Worm (Caenorhabditis elegans) whole organism, young adult: ENCODE measurements around the gene Y57A10C.9.

ENCODE experiments used
- B0336.3 ChIP-seq: fragments of 200-800 bp; sonication (Bioruptor generic); IDR thresholded peaks from 2 replicates; pipeline ENCODE4 v1.3.6; 2022; ENCODE audit warnings: missing genetic modification characterization, missing compliant biosample characterization
- C06A6.2 ChIP-seq: fragments of 200-800 bp; sonication (Bioruptor generic); conservative IDR thresholded peaks from 2 replicates; pipeline ENCODE4 v1.3.6; 2022; ENCODE audit warnings: missing genetic modification characterization, missing compliant biosample characterization
- D2030.7 ChIP-seq: fragments of 200-800 bp; sonication (Bioruptor generic); IDR thresholded peaks from 2 replicates; pipeline ENCODE4 v1.3.6; 2022; ENCODE audit warnings: missing genetic modification reagents, missing genetic modification characterization, missing compliant biosample characterization
- F22D6.2 ChIP-seq: sonication (generic microtip); optimal IDR thresholded peaks from 2 replicates; lab custom pipeline; 2016; ENCODE audit warnings: mild to moderate bottlenecking, missing genetic modification characterization, missing compliant biosample characterization
- F33H1.4 ChIP-seq: fragments of 200-800 bp; sonication (Bioruptor generic); IDR thresholded peaks from 2 replicates; pipeline ENCODE4 v1.3.6; 2022; ENCODE audit warnings: missing genetic modification reagents, missing genetic modification characterization, missing compliant biosample characterization
- F49E8.2 ChIP-seq: sonication (generic microtip); optimal IDR thresholded peaks from 3 replicates; lab custom pipeline; 2017; ENCODE audit warnings: missing genetic modification characterization, mild to moderate bottlenecking, missing compliant biosample characterization, antibody characterized with exemption, moderate library complexity; ENCODE audit not compliant: insufficient read depth
- F57A8.1 ChIP-seq: fragments of 200-800 bp; sonication (Bioruptor generic); optimal IDR thresholded peaks from 2 replicates; lab custom pipeline; 2018; ENCODE audit warnings: mild to moderate bottlenecking, missing genetic modification characterization, moderate library complexity, missing compliant biosample characterization
- T07F8.4 ChIP-seq: sonication (generic microtip); optimal IDR thresholded peaks from 2 replicates; lab custom pipeline; 2016; ENCODE audit warnings: mild to moderate bottlenecking, missing genetic modification characterization, moderate library complexity, missing compliant biosample characterization
- Y53F4B.3 ChIP-seq: fragments of 200-800 bp; sonication (Bioruptor generic); IDR thresholded peaks from 2 replicates; pipeline ENCODE4 v1.3.6; 2022; ENCODE audit warnings: missing genetic modification reagents, missing genetic modification characterization, missing compliant biosample characterization
- Y95B8A.8 ChIP-seq: fragments of 200-800 bp; sonication (Bioruptor generic); IDR thresholded peaks from 2 replicates; pipeline ENCODE4 v1.3.6; 2022; ENCODE audit warnings: missing genetic modification reagents, missing genetic modification characterization, missing compliant biosample characterization
- ZK185.1 ChIP-seq: sonication (generic microtip); optimal IDR thresholded peaks from 2 replicates; lab custom pipeline; 2016; ENCODE audit warnings: mild to moderate bottlenecking, missing genetic modification characterization, missing compliant biosample characterization; ENCODE audit not compliant: poor library complexity, severe bottlenecking
- ama-1 ChIP-seq, 3 experiments: fragments of 150-350 bp in 1 of 3; sonication (generic microtip) in 2 of 3; optimal IDR thresholded peaks; 2 replicates each; lab custom pipeline; 2014 to 2018; ENCODE audit warnings: missing biosample characterization in 2 of 3, missing genetic modification characterization in 2 of 3, missing genetic modification reagents in 2 of 3
- atf-7 ChIP-seq: sonication (generic microtip); optimal IDR thresholded peaks from 2 replicates; lab custom pipeline; 2017; ENCODE audit warnings: mild to moderate bottlenecking, missing genetic modification characterization, missing compliant biosample characterization
- attf-3 ChIP-seq: fragments of 200-800 bp; sonication (Bioruptor generic); conservative IDR thresholded peaks from 2 replicates; pipeline ENCODE4 v1.3.6; 2022; ENCODE audit warnings: missing genetic modification reagents, missing genetic modification characterization, missing compliant biosample characterization
- attf-6 ChIP-seq: fragments of 200-800 bp; sonication (Bioruptor generic); IDR thresholded peaks from 2 replicates; pipeline ENCODE4 v1.3.6; 2022; ENCODE audit warnings: missing genetic modification reagents, missing genetic modification characterization, missing compliant biosample characterization
- cebp-2 ChIP-seq: fragments of 200-800 bp; sonication (Bioruptor generic); IDR thresholded peaks from 2 replicates; pipeline ENCODE4 v1.3.6; 2022; ENCODE audit warnings: missing genetic modification characterization, missing compliant biosample characterization
- dpff-1 ChIP-seq: sonication (generic microtip); optimal IDR thresholded peaks from 2 replicates; lab custom pipeline; 2017; ENCODE audit warnings: mild to moderate bottlenecking, missing genetic modification characterization, missing compliant biosample characterization
- egrh-3 ChIP-seq: fragments of 200-800 bp; sonication (Bioruptor generic); IDR thresholded peaks from 2 replicates; pipeline ENCODE4 v1.3.6; 2022; ENCODE audit warnings: missing genetic modification reagents, missing genetic modification characterization, missing compliant biosample characterization
- ekl-4 ChIP-seq: fragments of 200-800 bp; sonication (Bioruptor generic); IDR thresholded peaks from 2 replicates; pipeline ENCODE4 v1.3.6; 2022; ENCODE audit warnings: missing genetic modification reagents, missing genetic modification characterization, missing compliant biosample characterization
- fkh-3 ChIP-seq: sonication (generic microtip); optimal IDR thresholded peaks from 2 replicates; lab custom pipeline; 2016; ENCODE audit warnings: mild to moderate bottlenecking, missing genetic modification characterization, missing compliant biosample characterization
- him-1 ChIP-seq: sonication (generic microtip); optimal IDR thresholded peaks from 2 replicates; lab custom pipeline; 2016; ENCODE audit warnings: missing genotype, missing genetic modification reagents, missing genetic modification characterization, missing compliant biosample characterization
- madf-10 ChIP-seq: sonication (generic microtip); optimal IDR thresholded peaks from 2 replicates; lab custom pipeline; 2016; ENCODE audit warnings: mild to moderate bottlenecking, missing genetic modification characterization, missing compliant biosample characterization
- nfya-1 ChIP-seq: sonication (generic microtip); optimal IDR thresholded peaks from 2 replicates; lab custom pipeline; 2017; ENCODE audit warnings: antibody characterized with exemption, missing compliant biosample characterization, missing genetic modification characterization, borderline replicate concordance; ENCODE audit not compliant: insufficient read depth
- nfyb-1 ChIP-seq: fragments of 200-800 bp; sonication (Bioruptor generic); IDR thresholded peaks from 2 replicates; pipeline ENCODE4 v1.3.6; 2022; ENCODE audit warnings: missing genetic modification reagents, missing genetic modification characterization, missing compliant biosample characterization
- nhr-27 ChIP-seq: fragments of 200-800 bp; sonication (Bioruptor generic); optimal IDR thresholded peaks from 2 replicates; lab custom pipeline; 2018; ENCODE audit warnings: mild to moderate bottlenecking, missing genetic modification characterization, moderate library complexity, missing compliant biosample characterization
- rcor-1 ChIP-seq: fragments of 200-800 bp; sonication (Bioruptor generic); IDR thresholded peaks from 2 replicates; pipeline ENCODE4 v1.3.6; 2022; ENCODE audit warnings: missing genetic modification reagents, missing genetic modification characterization, missing compliant biosample characterization
- snpc-1.1 ChIP-seq: sonication (generic microtip); optimal IDR thresholded peaks from 2 replicates; lab custom pipeline; 2017; ENCODE audit warnings: missing genetic modification characterization, mild to moderate bottlenecking, missing compliant biosample characterization, antibody characterized with exemption, moderate library complexity, missing genotype, missing genetic modification reagents; ENCODE audit not compliant: insufficient read depth
- snpc-3.4 ChIP-seq: sonication (generic microtip); optimal IDR thresholded peaks from 2 replicates; lab custom pipeline; 2017; ENCODE audit warnings: missing genetic modification characterization, mild to moderate bottlenecking, missing compliant biosample characterization, antibody characterized with exemption, moderate library complexity, missing genotype, missing genetic modification reagents
- somi-1 ChIP-seq: fragments of 200-800 bp; sonication (Bioruptor generic); optimal IDR thresholded peaks from 2 replicates; lab custom pipeline; 2018; ENCODE audit warnings: mild to moderate bottlenecking, missing genetic modification characterization, missing compliant biosample characterization
- tbp1 ChIP-seq: fragments of 200-800 bp; sonication (Bioruptor generic); optimal IDR thresholded peaks from 2 replicates; lab custom pipeline; 2018; ENCODE audit warnings: mild to moderate bottlenecking, missing genetic modification characterization, missing compliant biosample characterization
- tbx-9 ChIP-seq: sonication (generic microtip); optimal IDR thresholded peaks from 2 replicates; lab custom pipeline; 2016; ENCODE audit warnings: borderline replicate concordance, missing genetic modification characterization, inconsistent platforms, missing compliant biosample characterization
- tlf-1 ChIP-seq: fragments of 200-800 bp; sonication (Bioruptor generic); optimal IDR thresholded peaks from 2 replicates; lab custom pipeline; 2018; ENCODE audit warnings: mild to moderate bottlenecking, missing genetic modification characterization, missing compliant biosample characterization
- unc-130 ChIP-seq: sonication (generic microtip); optimal IDR thresholded peaks from 2 replicates; lab custom pipeline; 2016; ENCODE audit warnings: missing genetic modification reagents, missing genetic modification characterization, missing compliant biosample characterization
- xnd-1 ChIP-seq: sonication (generic microtip); optimal IDR thresholded peaks from 2 replicates; lab custom pipeline; 2016; ENCODE audit warnings: missing genotype, missing genetic modification reagents, missing genetic modification characterization, missing compliant biosample characterization
- ztf-26 ChIP-seq: sonication (generic microtip); optimal IDR thresholded peaks from 2 replicates; lab custom pipeline; 2017; ENCODE audit warnings: missing genetic modification characterization, missing compliant biosample characterization
- ztf-3 ChIP-seq: fragments of 200-800 bp; sonication (Bioruptor generic); optimal IDR thresholded peaks from 2 replicates; lab custom pipeline; 2018; ENCODE audit warnings: mild to moderate bottlenecking, missing genetic modification characterization, missing compliant biosample characterization

The Y57A10C.9 gene

DNA sequence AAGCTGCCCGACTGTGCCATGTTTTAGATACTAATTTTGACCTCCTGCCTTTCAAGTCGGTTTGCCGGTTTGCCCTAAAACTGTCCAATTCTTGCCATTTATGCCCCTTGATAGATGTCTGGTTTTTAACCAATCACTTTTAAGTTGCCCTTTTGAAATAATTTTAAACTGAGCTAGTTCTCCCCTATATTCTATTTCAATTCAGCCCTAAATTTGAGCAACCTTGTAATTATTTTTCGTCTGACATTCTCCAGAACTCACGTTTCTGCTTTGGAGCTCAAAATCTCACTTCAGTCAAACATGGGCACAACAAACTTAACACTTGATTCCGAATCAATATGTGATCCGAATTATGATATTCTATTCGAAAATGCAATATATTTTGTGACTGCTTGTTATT is 35.1 kb upstream of the Y57A10C.9 start, which contains the start of gene srg-17:
srg-17 (plus strand) TSS at position 301 of the 400 bp plus-strand sequence.
- TF ChIP-seq snpc-3.4 = no peak
- no peak for TF ChIP-seq F33H1.4 (GFP tag; lab: Robert Waterston, UW)
- TF ChIP-seq T07F8.4 (tag; lab: Kevin White, UChicago) = no peak
- no peak for TF ChIP-seq Y53F4B.3 (GFP tag; lab: Robert Waterston, UW)
- no peak for TF ChIP-seq egrh-3
- no peak for TF ChIP-seq nhr-27 (tag; lab: Kevin White, UChicago)
- TF ChIP-seq tlf-1 (GFP tag; lab: Kevin White, UChicago) = no peak
- TF ChIP-seq ZK185.1 = no peak
- TF ChIP-seq attf-6 (GFP tag; lab: Robert Waterston, UW) = no peak
- TF ChIP-seq cebp-2 (GFP tag; lab: Robert Waterston, UW) = no peak
- TF ChIP-seq F22D6.2 (tag; lab: Kevin White, UChicago) = no peak
- TF ChIP-seq unc-130 (GFP tag; lab: Kevin White, UChicago) = no peak
- no peak for TF ChIP-seq atf-7 (tag; lab: Kevin White, UChicago)
- no peak for TF ChIP-seq rcor-1 (GFP tag; lab: Robert Waterston, UW)
- TF ChIP-seq ama-1 (optimal IDR thresholded peaks at IDR 0.05; lab: Kevin White, UChicago) = no peak
- no peak for TF ChIP-seq ama-1 (GFP tag; optimal IDR thresholded peaks at IDR 0.05; lab: Kevin White, UChicago)
- TF ChIP-seq madf-10 (tag; lab: Kevin White, UChicago) = no peak
- no peak for TF ChIP-seq him-1 (tag; lab: Kevin White, UChicago)

DNA sequence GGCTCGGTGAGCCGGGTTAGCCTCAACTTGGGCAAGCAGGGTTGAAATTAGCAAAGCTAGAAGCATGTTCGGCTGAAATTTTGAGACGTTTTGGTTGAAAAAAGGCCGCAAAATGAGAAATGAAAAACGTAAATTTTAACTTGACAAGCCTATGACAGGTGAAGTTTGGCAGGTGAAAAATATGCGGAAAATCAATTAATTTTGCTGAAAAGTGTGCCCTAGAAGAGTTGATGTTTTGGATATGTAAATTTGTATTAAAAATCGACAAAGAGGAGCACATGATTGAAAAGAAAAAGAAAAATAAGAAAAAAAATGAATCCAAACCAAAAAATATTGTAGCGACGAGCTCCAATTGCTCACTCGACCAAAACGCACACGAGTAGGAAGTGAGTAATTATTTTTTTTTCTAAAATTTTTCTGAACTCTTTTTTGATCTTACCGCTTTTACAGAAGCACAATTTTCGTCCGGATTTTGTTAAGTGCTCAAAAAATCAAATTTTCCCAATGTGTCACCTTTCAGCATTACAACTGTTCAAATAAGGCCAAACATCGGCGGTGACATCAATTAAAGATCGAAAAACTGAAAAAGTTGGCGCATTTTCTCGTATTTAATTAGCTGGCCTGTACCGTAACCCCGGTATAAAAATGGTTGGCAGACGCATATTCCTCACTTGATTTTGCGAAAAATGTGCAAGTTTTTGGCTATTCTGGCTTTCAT is 33.0 kb upstream of the Y57A10C.9 start, which contains the start of the genes F15A4.5 and phat-8:
F15A4.5 (minus strand) TSS at position 101 of the 718 bp plus-strand sequence.
phat-8 (plus strand) TSS at position 668 of the 718 bp plus-strand sequence.
- TF ChIP-seq dpff-1 (tag; lab: Kevin White, UChicago) (no peak), nfyb-1 (GFP tag; lab: Robert Waterston, UW) (no peak), somi-1 (GFP tag; lab: Kevin White, UChicago) (no peak), tbx-9 (no peak)

DNA sequence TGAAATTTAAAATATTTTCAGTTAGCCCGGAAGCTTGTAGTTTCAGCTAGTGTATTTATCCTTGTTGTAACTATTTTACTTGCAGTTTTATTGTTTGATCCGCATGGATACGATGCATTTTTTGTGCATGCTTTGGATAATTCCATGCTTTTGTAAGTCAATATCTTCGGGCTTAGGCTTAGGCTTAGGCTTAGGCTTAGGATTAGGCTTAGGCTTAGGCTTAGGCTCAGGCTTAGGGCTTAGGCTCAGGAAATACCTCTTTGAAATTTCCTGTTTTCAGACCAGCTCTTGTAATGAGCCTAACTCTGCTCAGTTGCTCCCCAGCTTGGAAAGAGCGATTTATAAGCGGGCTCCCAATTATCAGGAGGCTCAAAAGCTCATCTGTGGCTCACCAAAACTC is 28.7 kb upstream of the Y57A10C.9 start, which contains the start of gene srg-16:
srg-16 (plus strand) TSS at position 87 of the 400 bp plus-strand sequence.
- no peak for TF ChIP-seq xnd-1 (tag; lab: Kevin White, UChicago)
- TF ChIP-seq him-1 (tag; lab: Kevin White, UChicago) = no peak
- no peak for TF ChIP-seq tbp1
- TF ChIP-seq snpc-1.1 (tag; lab: Kevin White, UChicago) = no peak
- no peak for TF ChIP-seq unc-130 (GFP tag; lab: Kevin White, UChicago)
- no peak for TF ChIP-seq fkh-3 (tag; lab: Kevin White, UChicago)
- TF ChIP-seq nfya-1 = no peak
- TF ChIP-seq tbx-9 = no peak
- no peak for TF ChIP-seq ekl-4 (GFP tag; lab: Robert Waterston, UW)
- TF ChIP-seq F57A8.1 (GFP tag; lab: Kevin White, UChicago) = no peak
- TF ChIP-seq ztf-26 (tag; lab: Kevin White, UChicago) = no peak
- TF ChIP-seq C06A6.2 (GFP tag; lab: Robert Waterston, UW) = no peak
- TF ChIP-seq D2030.7 = no peak
- no peak for TF ChIP-seq B0336.3 (GFP tag; lab: Robert Waterston, UW)
- no peak for TF ChIP-seq ztf-3 (GFP tag; lab: Kevin White, UChicago)
- no peak for TF ChIP-seq Y95B8A.8 (GFP tag; lab: Robert Waterston, UW)
- no peak for TF ChIP-seq attf-3 (GFP tag; lab: Robert Waterston, UW)
- TF ChIP-seq F49E8.2 (tag; lab: Kevin White, UChicago) = no peak
